Fruit fly (Drosophila melanogaster) whole organism, wandering third instar larva: ENCODE data around the gene Rpn10.

ENCODE experiments used
- Abd-B ChIP-seq: fragments of >200 bp; optimal IDR thresholded peaks from 2 replicates; lab custom pipeline; 2017; ENCODE audit warnings: missing biosample characterization, missing genetic modification characterization
- CG32264 ChIP-seq: fragments of 200-800 bp; sonication (Bioruptor generic); optimal IDR thresholded peaks from 2 replicates; lab custom pipeline; 2016; ENCODE audit warnings: missing biosample characterization, missing genetic modification characterization
- CG9705 ChIP-seq: fragments of 200-800 bp; sonication (Bioruptor generic); optimal IDR thresholded peaks from 2 replicates; lab custom pipeline; 2018; ENCODE audit warnings: missing biosample characterization, mild to moderate bottlenecking, missing genetic modification characterization
- CrebA ChIP-seq: fragments of 200-800 bp; sonication (Bioruptor generic); optimal IDR thresholded peaks from 2 replicates; lab custom pipeline; 2016; ENCODE audit warnings: missing biosample characterization, mild to moderate bottlenecking, missing genetic modification characterization, borderline replicate concordance
- Dfd ChIP-seq: fragments of >200 bp; optimal IDR thresholded peaks from 2 replicates; lab custom pipeline; 2017; ENCODE audit warnings: missing biosample characterization, missing genetic modification characterization
- Dif ChIP-seq: fragments of 200-275, 200-300 bp; sonication (Bioruptor generic); optimal IDR thresholded peaks from 2 replicates; lab custom pipeline; 2018; ENCODE audit warnings: missing biosample characterization, missing genetic modification characterization; ENCODE audit not compliant: partially characterized antibody
- GATAd ChIP-seq: sonication (Bioruptor generic); optimal IDR thresholded peaks from 2 replicates; lab custom pipeline; 2016; ENCODE audit warnings: missing biosample characterization, missing genetic modification characterization
- HLH106 ChIP-seq: fragments of 200-800 bp; optimal IDR thresholded peaks from 3 replicates; lab custom pipeline; 2019; ENCODE audit warnings: missing biosample characterization, mild to moderate bottlenecking, missing genetic modification characterization, moderate library complexity
- Hnf4 ChIP-seq: fragments of 200-800 bp; sonication (Bioruptor generic); optimal IDR thresholded peaks from 2 replicates; lab custom pipeline; 2016; ENCODE audit warnings: missing biosample characterization, mild to moderate bottlenecking, missing genetic modification characterization
- Hr78 ChIP-seq: fragments of >200 bp; optimal IDR thresholded peaks from 2 replicates; lab custom pipeline; 2017; ENCODE audit warnings: missing biosample characterization, missing genetic modification characterization
- Hr83 ChIP-seq: fragments of 200-300 bp; sonication (Bioruptor generic); optimal IDR thresholded peaks from 2 replicates; lab custom pipeline; 2016; ENCODE audit warnings: missing biosample characterization, mild to moderate bottlenecking, missing genetic modification characterization, moderate library complexity; ENCODE audit not compliant: poor library complexity, severe bottlenecking
- Jra ChIP-seq: sonication (Bioruptor generic); optimal IDR thresholded peaks from 2 replicates; lab custom pipeline; 2016; ENCODE audit warnings: missing biosample characterization, missing genetic modification characterization
- Myc ChIP-seq: fragments of >200 bp; optimal IDR thresholded peaks from 2 replicates; lab custom pipeline; 2017
- N ChIP-seq: fragments of >200 bp; optimal IDR thresholded peaks from 2 replicates; lab custom pipeline; 2018; ENCODE audit warnings: missing biosample characterization, missing external identifiers, missing genetic modification characterization
- OdsH ChIP-seq: fragments of 200-800 bp; sonication (Bioruptor generic); optimal IDR thresholded peaks from 2 replicates; lab custom pipeline; 2016; ENCODE audit warnings: missing biosample characterization, mild to moderate bottlenecking, missing genetic modification characterization
- Rel ChIP-seq, 2 experiments: fragments of 200-800 bp; sonication (Bioruptor generic) in 1 of 2; optimal IDR thresholded peaks; 2 replicates in 1 of 2; 3 replicates in 1 of 2; lab custom pipeline; 2016 to 2019; ENCODE audit warnings: mild to moderate bottlenecking in 2 of 2, missing biosample characterization in 2 of 2, missing genetic modification characterization in 2 of 2, moderate library complexity in 1 of 2
- Sp1 ChIP-seq: fragments of 200-800 bp; sonication (Bioruptor generic); optimal IDR thresholded peaks from 3 replicates; lab custom pipeline; 2019; ENCODE audit warnings: missing biosample characterization, mild to moderate bottlenecking, missing genetic modification characterization, moderate library complexity
- Vsx2 ChIP-seq: fragments of 200-300, 225-300 bp; sonication (Bioruptor generic); optimal IDR thresholded peaks from 2 replicates; lab custom pipeline; 2018; ENCODE audit warnings: missing biosample characterization, missing genetic modification characterization; ENCODE audit not compliant: partially characterized antibody
- br ChIP-seq: fragments of 200-800 bp; sonication (Bioruptor generic); optimal IDR thresholded peaks from 2 replicates; lab custom pipeline; 2016; ENCODE audit warnings: missing biosample characterization, missing genetic modification characterization
- brk ChIP-seq: fragments of 200-800 bp; sonication (Bioruptor generic); optimal IDR thresholded peaks from 2 replicates; lab custom pipeline; 2016; ENCODE audit warnings: missing biosample characterization, mild to moderate bottlenecking, missing genetic modification characterization
- dl ChIP-seq, 2 experiments: fragments of 175-275, 200-275 bp in 1 of 2; fragments of 200-275 bp in 1 of 2; sonication (Bioruptor generic); optimal IDR thresholded peaks; lab custom pipeline; 2018; ENCODE audit warnings: mild to moderate bottlenecking in 2 of 2, missing biosample characterization in 2 of 2, missing genetic modification characterization in 2 of 2, moderate library complexity in 2 of 2; ENCODE audit not compliant: partially characterized antibody in 2 of 2, insufficient read depth in 1 of 2
- dmrt93B ChIP-seq: fragments of 200-800 bp; sonication (Bioruptor generic); optimal IDR thresholded peaks from 2 replicates; lab custom pipeline; 2018; ENCODE audit warnings: missing biosample characterization, mild to moderate bottlenecking, missing genetic modification characterization
- ey ChIP-seq: fragments of 200-800 bp; sonication (Bioruptor generic); optimal IDR thresholded peaks from 2 replicates; lab custom pipeline; 2016; ENCODE audit warnings: missing biosample characterization, missing genetic modification characterization
- foxo ChIP-seq, 2 experiments: fragments of 200-800 bp; sonication (Bioruptor generic); optimal IDR thresholded peaks; 2 replicates in 1 of 2; 3 replicates in 1 of 2; lab custom pipeline; 2016 to 2017; ENCODE audit warnings: missing biosample characterization in 2 of 2, missing genetic modification characterization in 2 of 2
- fru ChIP-seq: fragments of 200-800 bp; sonication (Bioruptor generic); optimal IDR thresholded peaks from 3 replicates; lab custom pipeline; 2016; ENCODE audit warnings: missing biosample characterization, mild to moderate bottlenecking, missing genetic modification characterization
- h ChIP-seq: fragments of 200-800 bp; sonication (Bioruptor generic); optimal IDR thresholded peaks from 3 replicates; lab custom pipeline; 2016; ENCODE audit warnings: missing biosample characterization, mild to moderate bottlenecking, missing genetic modification characterization
- jim ChIP-seq: fragments of 175-275, 200-325 bp; sonication (Bioruptor generic); optimal IDR thresholded peaks from 2 replicates; lab custom pipeline; 2016; ENCODE audit warnings: missing biosample characterization, mild to moderate bottlenecking, missing genetic modification characterization
- lola ChIP-seq: fragments of >200 bp; optimal IDR thresholded peaks from 2 replicates; lab custom pipeline; 2017; ENCODE audit warnings: missing biosample characterization, missing genetic modification characterization
- pan ChIP-seq: fragments of >200 bp; optimal IDR thresholded peaks from 2 replicates; lab custom pipeline; 2017
- psq ChIP-seq: fragments of 200-800 bp; sonication (Bioruptor generic); optimal IDR thresholded peaks from 3 replicates; lab custom pipeline; 2017; ENCODE audit warnings: missing biosample characterization, mild to moderate bottlenecking, missing genetic modification characterization, moderate library complexity
- sage ChIP-seq: fragments of 200-800 bp; sonication (Bioruptor generic); optimal IDR thresholded peaks from 2 replicates; lab custom pipeline; 2016; ENCODE audit warnings: missing biosample characterization, mild to moderate bottlenecking, missing genetic modification characterization
- sv ChIP-seq: fragments of 200-800 bp; sonication (Bioruptor generic); optimal IDR thresholded peaks from 3 replicates; lab custom pipeline; 2016; ENCODE audit warnings: missing biosample characterization, missing genetic modification characterization
- tai ChIP-seq: sonication (Bioruptor generic); optimal IDR thresholded peaks from 2 replicates; lab custom pipeline; 2016; ENCODE audit warnings: missing biosample characterization, missing genetic modification characterization
- usp ChIP-seq: fragments of >200 bp; optimal IDR thresholded peaks from 2 replicates; lab custom pipeline; 2017; ENCODE audit warnings: missing biosample characterization, missing genetic modification characterization
- woc ChIP-seq: sonication (Bioruptor generic); optimal IDR thresholded peaks from 2 replicates; lab custom pipeline; 2016; ENCODE audit warnings: missing biosample characterization, mild to moderate bottlenecking, missing genetic modification characterization

Gene Rpn10

DNA sequence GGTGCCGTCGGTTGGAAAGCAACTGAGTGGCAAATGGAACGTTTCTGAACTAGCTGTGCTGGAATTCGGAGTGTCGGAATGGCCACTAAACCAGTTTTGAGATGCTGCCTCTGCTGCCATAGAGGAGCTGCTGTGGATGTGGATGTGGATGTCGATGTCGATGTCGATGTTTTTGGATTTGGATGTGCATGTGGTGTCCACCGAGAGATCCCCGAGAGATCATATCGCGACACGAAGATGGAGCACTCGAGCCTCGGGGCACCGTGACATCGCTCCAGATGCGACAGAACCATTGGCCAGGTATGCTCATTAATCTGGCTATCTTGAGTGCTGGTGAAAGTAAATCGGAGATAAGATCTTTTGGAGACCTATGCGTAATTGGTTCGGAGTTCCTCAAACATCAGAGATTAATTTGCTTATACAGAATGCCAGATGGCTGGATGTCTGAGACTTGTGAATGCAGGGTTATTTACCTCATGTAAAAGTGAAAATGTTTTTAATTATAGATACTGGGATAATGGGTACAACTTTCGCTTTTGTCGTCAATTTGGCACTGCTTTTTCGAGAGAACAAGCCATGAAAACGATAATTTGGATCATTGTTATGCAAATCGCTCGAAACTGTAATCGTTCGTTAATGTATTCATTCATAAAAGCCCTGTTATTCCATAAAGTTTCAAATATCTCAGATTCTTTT lies 21.5 kb downstream of the Rpn10 start, which contains the start of gene CG7173:
TSS of gene CG7173 (minus strand) at position 51 of the 696 bp plus-strand sequence.
- TF ChIP-seq Jra (GFP tag; lab: Kevin White, UChicago) (no peak), HLH106 (tag; lab: Kevin White, UChicago) (no peak), OdsH (GFP tag; lab: Kevin White, UChicago) (no peak)

DNA sequence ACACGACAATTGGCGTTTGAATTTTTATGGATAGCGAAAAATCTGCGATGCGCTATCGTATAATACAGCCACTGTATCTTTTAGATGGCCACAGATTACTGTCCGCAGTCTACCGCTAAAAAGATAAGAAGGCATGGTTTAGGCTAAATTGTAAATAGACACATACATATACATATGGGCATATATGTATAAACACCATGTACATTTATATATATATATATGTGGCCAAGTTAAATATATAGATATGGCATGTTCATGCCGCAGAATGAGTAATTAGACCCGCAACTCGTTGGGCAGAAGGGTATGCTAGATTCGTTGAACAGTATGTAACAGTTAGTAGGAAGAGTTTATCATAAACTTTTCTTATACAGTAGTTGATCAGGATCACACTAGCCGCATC lies 25.3 kb downstream of the Rpn10 start, which contains the start of gene CapaR:
TSS of gene CapaR (minus strand) at position 101 of the 400 bp plus-strand sequence.
- TF ChIP-seq HLH106 (tag; lab: Kevin White, UChicago) (no peak), tai (GFP tag; lab: Kevin White, UChicago) (no peak), CrebA (no peak), jim (no peak), Hnf4 (GFP tag; lab: Kevin White, UChicago) (no peak), Hr83 (GFP tag; lab: Kevin White, UChicago) (no peak), dl (GFP tag; optimal IDR thresholded peaks at IDR 0.05; lab: Kevin White, UChicago; ENCODE audit: insufficient read depth in 1 of 2, partially characterized antibody in 2 of 2) (no peak), lola (GFP tag; lab: Kevin White, UChicago) (no peak), Hr78 (GFP tag; lab: Kevin White, UChicago) (no peak), Sp1 (GFP tag; lab: Kevin White, UChicago) (no peak), Vsx2 (GFP tag; lab: Kevin White, UChicago) (no peak), foxo (GFP tag; optimal IDR thresholded peaks at IDR 0.05; lab: Kevin White, UChicago) (no peak), fru (GFP tag; lab: Kevin White, UChicago) (no peak), sv (GFP tag; lab: Kevin White, UChicago) (no peak), OdsH (GFP tag; lab: Kevin White, UChicago) (no peak), usp (GFP tag; lab: Kevin White, UChicago) (no peak), Dif (GFP tag; lab: Kevin White, UChicago) (no peak), pan (lab: Kevin White, UChicago) (no peak), Rel (GFP tag; optimal IDR thresholded peaks at IDR 0.05; lab: Kevin White, UChicago) (no peak), Rel (tag; optimal IDR thresholded peaks at IDR 0.05; lab: Kevin White, UChicago) (no peak)

dm6 chr3L:21565126-21565525 lies 28.3 kb downstream of the Rpn10 start, which contains the start of gene CG7634:
CG7634 (plus strand) TSS chr3L:21565426.
- no peak for TF ChIP-seq brk (GFP tag; lab: Kevin White, UChicago)
- TF ChIP-seq, all 38 proteins: peak for 0

dm6 chr3L:21568254-21568653 lies 31.5 kb downstream of the Rpn10 start:
- TF ChIP-seq Dif (GFP tag; lab: Kevin White, UChicago) (no peak), Hnf4 (GFP tag; lab: Kevin White, UChicago) (no peak), Hr83 (GFP tag; lab: Kevin White, UChicago) (no peak)

DNA sequence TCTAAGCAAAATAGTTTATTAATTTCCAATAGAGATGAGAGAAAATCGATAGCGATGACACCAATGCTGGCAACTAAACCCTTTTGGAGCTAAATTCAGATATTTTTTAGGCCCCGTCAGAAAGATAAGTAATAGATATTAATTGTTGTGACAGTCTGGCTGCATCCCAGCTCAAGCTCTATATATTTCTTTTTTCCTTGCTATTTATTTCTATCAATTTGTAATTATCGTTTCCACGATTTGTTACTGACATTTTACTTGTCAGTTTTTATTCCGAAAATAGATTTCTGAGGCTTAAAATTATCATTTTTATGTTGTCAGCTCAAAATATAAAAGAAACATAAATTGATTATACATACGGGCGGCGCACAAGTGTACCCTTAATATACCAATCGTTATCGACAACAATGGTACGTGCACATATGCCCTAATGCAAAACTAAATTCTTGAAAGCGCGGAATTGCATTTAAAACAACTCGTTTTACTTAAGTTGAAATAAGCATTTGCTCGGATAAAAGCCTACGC lies 32.1 kb downstream of the Rpn10 start, which contains the start of the genes CRIF and SMC5:
TSS of gene CRIF (minus strand) at position 51 of the 525 bp plus-strand sequence.
TSS of gene SMC5 (plus strand) at position 329 of the 525 bp plus-strand sequence.
- TF ChIP-seq foxo (GFP tag; optimal IDR thresholded peaks at IDR 0.05; lab: Kevin White, UChicago): no peak
- peak; percentile 59 for TF ChIP-seq HLH106 (tag; lab: Kevin White, UChicago)
- peak; percentile 18 to 62 for TF ChIP-seq dl (GFP tag; optimal IDR thresholded peaks at IDR 0.05; lab: Kevin White, UChicago; ENCODE audit: insufficient read depth in 1 of 2, partially characterized antibody in 2 of 2)
- peak; percentile 83 for TF ChIP-seq tai (GFP tag; lab: Kevin White, UChicago)
- peak; percentile 86 for TF ChIP-seq woc (GFP tag; lab: Kevin White, UChicago)
- no peak for TF ChIP-seq Hr83 (GFP tag; lab: Kevin White, UChicago)
- no peak for TF ChIP-seq usp (GFP tag; lab: Kevin White, UChicago)
- TF ChIP-seq OdsH (GFP tag; lab: Kevin White, UChicago): peak; percentile 45
- no peak for TF ChIP-seq dmrt93B (GFP tag; lab: Kevin White, UChicago)
- TF ChIP-seq Abd-B (GFP tag; lab: Kevin White, UChicago): no peak
- no peak for TF ChIP-seq N
- TF ChIP-seq Dfd (GFP tag; lab: Kevin White, UChicago): no peak
- no peak for TF ChIP-seq Hr78 (GFP tag; lab: Kevin White, UChicago)
- peak; percentile 47 for TF ChIP-seq ey (GFP tag; lab: Kevin White, UChicago)
- no peak for TF ChIP-seq GATAd (GFP tag; lab: Kevin White, UChicago)
- no peak for TF ChIP-seq CrebA
- no peak for TF ChIP-seq h (GFP tag; lab: Kevin White, UChicago)
- TF ChIP-seq Jra (GFP tag; lab: Kevin White, UChicago): peak; percentile 34
- TF ChIP-seq Myc (lab: Kevin White, UChicago): peak; percentile 91
- no peak for TF ChIP-seq Rel (GFP tag; optimal IDR thresholded peaks at IDR 0.05; lab: Kevin White, UChicago)
- TF ChIP-seq Rel (tag; optimal IDR thresholded peaks at IDR 0.05; lab: Kevin White, UChicago): no peak
- no peak for TF ChIP-seq br (GFP tag; lab: Kevin White, UChicago)
- no peak for TF ChIP-seq CG32264 (GFP tag; lab: Kevin White, UChicago)
- TF ChIP-seq Hnf4 (GFP tag; lab: Kevin White, UChicago): peak; percentile 64
- no peak for TF ChIP-seq fru (GFP tag; lab: Kevin White, UChicago)
- peak; percentile 60 for TF ChIP-seq sv (GFP tag; lab: Kevin White, UChicago)
- TF ChIP-seq Dif (GFP tag; lab: Kevin White, UChicago): peak; percentile 86
- TF ChIP-seq Vsx2 (GFP tag; lab: Kevin White, UChicago): peak; percentile 95
- TF ChIP-seq psq (GFP tag; lab: Kevin White, UChicago): peak; percentile 40
- TF ChIP-seq jim: no peak
- TF ChIP-seq CG9705 (GFP tag; lab: Kevin White, UChicago): peak; percentile 56
- TF ChIP-seq Sp1 (GFP tag; lab: Kevin White, UChicago): no peak
- TF ChIP-seq sage (GFP tag; lab: Kevin White, UChicago): no peak
